Fruit fly (Drosophila melanogaster) whole organism, wandering third instar larva: ENCODE measurements around the gene cin.

Experiments
- CG32264 ChIP-seq: fragments of 200-800 bp; sonication (Bioruptor generic); optimal IDR thresholded peaks from 2 replicates; lab custom pipeline; 2016; ENCODE audit warnings: missing biosample characterization, missing genetic modification characterization
- GATAd ChIP-seq: sonication (Bioruptor generic); optimal IDR thresholded peaks from 2 replicates; lab custom pipeline; 2016; ENCODE audit warnings: missing biosample characterization, missing genetic modification characterization
- HLH106 ChIP-seq: fragments of 200-800 bp; optimal IDR thresholded peaks from 3 replicates; lab custom pipeline; 2019; ENCODE audit warnings: missing biosample characterization, mild to moderate bottlenecking, missing genetic modification characterization, moderate library complexity
- Hr78 ChIP-seq: fragments of >200 bp; optimal IDR thresholded peaks from 2 replicates; lab custom pipeline; 2017; ENCODE audit warnings: missing biosample characterization, missing genetic modification characterization
- Hr83 ChIP-seq: fragments of 200-300 bp; sonication (Bioruptor generic); optimal IDR thresholded peaks from 2 replicates; lab custom pipeline; 2016; ENCODE audit warnings: missing biosample characterization, mild to moderate bottlenecking, missing genetic modification characterization, moderate library complexity; ENCODE audit not compliant: poor library complexity, severe bottlenecking
- Jra ChIP-seq: sonication (Bioruptor generic); optimal IDR thresholded peaks from 2 replicates; lab custom pipeline; 2016; ENCODE audit warnings: missing biosample characterization, missing genetic modification characterization
- Vsx2 ChIP-seq: fragments of 200-300, 225-300 bp; sonication (Bioruptor generic); optimal IDR thresholded peaks from 2 replicates; lab custom pipeline; 2018; ENCODE audit warnings: missing biosample characterization, missing genetic modification characterization; ENCODE audit not compliant: partially characterized antibody
- dmrt93B ChIP-seq: fragments of 200-800 bp; sonication (Bioruptor generic); optimal IDR thresholded peaks from 2 replicates; lab custom pipeline; 2018; ENCODE audit warnings: missing biosample characterization, mild to moderate bottlenecking, missing genetic modification characterization
- fru ChIP-seq: fragments of 200-800 bp; sonication (Bioruptor generic); optimal IDR thresholded peaks from 3 replicates; lab custom pipeline; 2016; ENCODE audit warnings: missing biosample characterization, mild to moderate bottlenecking, missing genetic modification characterization
- h ChIP-seq: fragments of 200-800 bp; sonication (Bioruptor generic); optimal IDR thresholded peaks from 3 replicates; lab custom pipeline; 2016; ENCODE audit warnings: missing biosample characterization, mild to moderate bottlenecking, missing genetic modification characterization
- pan ChIP-seq: fragments of >200 bp; optimal IDR thresholded peaks from 2 replicates; lab custom pipeline; 2017
- tai ChIP-seq: sonication (Bioruptor generic); optimal IDR thresholded peaks from 2 replicates; lab custom pipeline; 2016; ENCODE audit warnings: missing biosample characterization, missing genetic modification characterization
- usp ChIP-seq: fragments of >200 bp; optimal IDR thresholded peaks from 2 replicates; lab custom pipeline; 2017; ENCODE audit warnings: missing biosample characterization, missing genetic modification characterization

dm6 chrX:279097-279727 is 23.7 kb downstream of the cin start, which contains the start of the genes CG3777 and ewg:
- TF ChIP-seq tai (GFP tag; lab: Kevin White, UChicago) (no peak), h (GFP tag; lab: Kevin White, UChicago) (peak; percentile 30), HLH106 (tag; lab: Kevin White, UChicago) (no peak), GATAd (no peak), dmrt93B (GFP tag; lab: Kevin White, UChicago) (no peak), fru (no peak), CG32264 (no peak), pan (lab: Kevin White, UChicago) (no peak), Hr83 (peak; percentile 25), Hr78 (GFP tag; lab: Kevin White, UChicago) (no peak), Vsx2 (GFP tag; lab: Kevin White, UChicago) (no peak), Jra (GFP tag; lab: Kevin White, UChicago) (no peak), usp (GFP tag; lab: Kevin White, UChicago) (no peak)
